Worm (Caenorhabditis elegans): ENCODE measurements around the gene nmy-3.

nmy-3 gene

ce11 chrIV:9261687-9262086, 12.6 kb upstream of the nmy-3 start, which contains the start of gene col-120:
Gene col-120 (minus strand): TSS chrIV:9261787.
- TF ChIP-seq sox-4 (tag; optimal IDR thresholded peaks at IDR 0.05) (no peak), pha-4 (tag; optimal IDR thresholded peaks at IDR 0.05) (no peak), pqm-1 (tag; optimal IDR thresholded peaks at IDR 0.05) (no peak), ceh-34 (tag; optimal IDR thresholded peaks at IDR 0.05) (no peak), fkh-10 (GFP tag; optimal IDR thresholded peaks at IDR 0.05) (no peak), mec-3 (tag; optimal IDR thresholded peaks at IDR 0.05; ENCODE audit: borderline replicate concordance) (no peak), ceh-31 (tag; optimal IDR thresholded peaks at IDR 0.05) (no peak), elt-2 (tag; optimal IDR thresholded peaks at IDR 0.05) (no peak), F13H6.1 (tag; optimal IDR thresholded peaks at IDR 0.05) (no peak), npax-4 (tag; optimal IDR thresholded peaks at IDR 0.05) (no peak), ztf-16 (tag; optimal IDR thresholded peaks at IDR 0.05) (no peak), pag-3 (tag; optimal IDR thresholded peaks at IDR 0.05; ENCODE audit: borderline replicate concordance) (no peak), lin-11 (tag; optimal IDR thresholded peaks at IDR 0.05) (no peak), C38D4.7 (GFP tag; optimal IDR thresholded peaks at IDR 0.05) (no peak), pax-1 (tag; optimal IDR thresholded peaks at IDR 0.05) (no peak), T23F11.4 (GFP tag; optimal IDR thresholded peaks at IDR 0.05) (no peak), K09A11.1 (tag; optimal IDR thresholded peaks at IDR 0.05; ENCODE audit: insufficient read depth) (no peak), unc-42 (tag; optimal IDR thresholded peaks at IDR 0.05) (no peak), ceh-6 (GFP tag; optimal IDR thresholded peaks at IDR 0.05) (no peak), ceh-22 (tag; optimal IDR thresholded peaks at IDR 0.05) (no peak)

- no peak for TF ChIP-seq K09A11.1 (tag; optimal IDR thresholded peaks at IDR 0.05; ENCODE audit: insufficient read depth)
- TF ChIP-seq hlh-13 (GFP tag; optimal IDR thresholded peaks at IDR 0.05): no peak
- TF ChIP-seq ahr-1 (tag; optimal IDR thresholded peaks at IDR 0.05): no peak
- no peak for TF ChIP-seq tbx-2 (tag; optimal IDR thresholded peaks at IDR 0.05)
- no peak for TF ChIP-seq ztf-16 (tag; optimal IDR thresholded peaks at IDR 0.05)
- TF ChIP-seq hlh-8 (tag; optimal IDR thresholded peaks at IDR 0.05): no peak
- TF ChIP-seq ceh-22 (tag; optimal IDR thresholded peaks at IDR 0.05): no peak
- TF ChIP-seq ceh-14 (tag; optimal IDR thresholded peaks at IDR 0.05): no peak
- no peak for TF ChIP-seq ref-2 (tag; optimal IDR thresholded peaks at IDR 0.05)
- no peak for TF ChIP-seq pax-1 (tag; optimal IDR thresholded peaks at IDR 0.05)
- no peak for TF ChIP-seq ceh-6 (GFP tag; optimal IDR thresholded peaks at IDR 0.05)
- TF ChIP-seq zip-5 (tag; optimal IDR thresholded peaks at IDR 0.05): no peak
- no peak for TF ChIP-seq lim-6 (tag; optimal IDR thresholded peaks at IDR 0.05)
- TF ChIP-seq pat-9 (tag; optimal IDR thresholded peaks at IDR 0.05): no peak
- no peak for TF ChIP-seq nhr-232 (tag; optimal IDR thresholded peaks at IDR 0.05)
- no peak for TF ChIP-seq fax-1 (tag; optimal IDR thresholded peaks at IDR 0.05)
- TF ChIP-seq npax-4 (tag; optimal IDR thresholded peaks at IDR 0.05): no peak
- TF ChIP-seq dve-1 (tag; optimal IDR thresholded peaks at IDR 0.05): no peak
- TF ChIP-seq unc-42 (tag; optimal IDR thresholded peaks at IDR 0.05): no peak
- no peak for TF ChIP-seq syd-9 (tag; optimal IDR thresholded peaks at IDR 0.05)
Measured at ce11 chrIV:9262295-9262694, 12.0 kb upstream of the nmy-3 start.

- TF ChIP-seq pha-4 (tag; optimal IDR thresholded peaks at IDR 0.05) (no peak), unc-55 (GFP tag; optimal IDR thresholded peaks at IDR 0.05) (peak; percentile 12), nhr-11 (tag; optimal IDR thresholded peaks at IDR 0.05) (no peak), rnt-1 (tag; optimal IDR thresholded peaks at IDR 0.05) (no peak), elt-4 (tag; optimal IDR thresholded peaks at IDR 0.05) (no peak), nhr-232 (tag; optimal IDR thresholded peaks at IDR 0.05) (no peak), Y22D7AL.16 (tag; optimal IDR thresholded peaks at IDR 0.05) (no peak), ceh-45 (GFP tag; IDR thresholded peaks at IDR 0.05) (no peak), unc-3 (GFP tag; conservative IDR thresholded peaks at IDR 0.05) (no peak), unc-3 (tag; optimal IDR thresholded peaks at IDR 0.05) (no peak), ceh-14 (tag; optimal IDR thresholded peaks at IDR 0.05) (no peak), dmd-4 (tag; optimal IDR thresholded peaks at IDR 0.05; ENCODE audit: borderline replicate concordance) (no peak), ceh-19 (GFP tag; optimal IDR thresholded peaks at IDR 0.05) (no peak), odd-2 (tag; optimal IDR thresholded peaks at IDR 0.05) (no peak), C38D4.7 (GFP tag; optimal IDR thresholded peaks at IDR 0.05) (no peak), ama-1 (optimal IDR thresholded peaks at IDR 0.05) (no peak), hlh-6 (tag; optimal IDR thresholded peaks at IDR 0.05) (peak; percentile 21), fkh-10 (GFP tag; optimal IDR thresholded peaks at IDR 0.05) (no peak), hlh-13 (GFP tag; optimal IDR thresholded peaks at IDR 0.05) (no peak), elt-2 (tag; optimal IDR thresholded peaks at IDR 0.05) (no peak), gmeb-2 (tag; optimal IDR thresholded peaks at IDR 0.05) (no peak), sox-4 (tag; optimal IDR thresholded peaks at IDR 0.05) (no peak), eyg-1 (tag; optimal IDR thresholded peaks at IDR 0.05) (no peak), pqm-1 (tag; optimal IDR thresholded peaks at IDR 0.05) (no peak), npax-4 (tag; optimal IDR thresholded peaks at IDR 0.05) (no peak), pat-9 (tag; optimal IDR thresholded peaks at IDR 0.05) (no peak), ahr-1 (tag; optimal IDR thresholded peaks at IDR 0.05) (no peak), ceh-24 (tag; optimal IDR thresholded peaks at IDR 0.05) (no peak)
Measured at ce11 chrIV:9263812-9264320, 10.4 kb upstream of the nmy-3 start, which contains the start of gene flh-1. Gene flh-1 (minus strand): TSS chrIV:9264270.
